Worm (Caenorhabditis elegans): ENCODE results near the gene dhs-16.
A peak's percentile ranks its signal among the peaks of the same experiment; 100 is the strongest.

dhs-16 gene

ce11 chrV:5972582-5972981 is 11.0 kb upstream of the dhs-16 start:
- no peak for TF ChIP-seq rnt-1 (tag; optimal IDR thresholded peaks at IDR 0.05)
- TF ChIP-seq ceh-90 (tag; optimal IDR thresholded peaks at IDR 0.05) = no peak
- no peak for TF ChIP-seq unc-30 (tag; optimal IDR thresholded peaks at IDR 0.05)
- TF ChIP-seq pqm-1 (tag; optimal IDR thresholded peaks at IDR 0.05) = no peak

ce11 chrV:5973713-5974112 is 9.8 kb upstream of the dhs-16 start:
- TF ChIP-seq ztf-11 (tag; optimal IDR thresholded peaks at IDR 0.05) = no peak

- TF ChIP-seq nhr-77 (tag; optimal IDR thresholded peaks at IDR 0.05) = no peak
- TF ChIP-seq tbx-2 (tag; optimal IDR thresholded peaks at IDR 0.05) = no peak
These were observed 7.8 kb upstream of the dhs-16 start, which contains the start of gene acy-2 for ce11 chrV:5975724-5976123. TSS of gene acy-2 (plus strand) at chrV:5976024.

ce11 chrV:5982722-5983121 is 823 bp upstream of the dhs-16 start:
- TF ChIP-seq fos-1 (tag; optimal IDR thresholded peaks at IDR 0.05) = no peak
- no peak for TF ChIP-seq aly-2 (tag; optimal IDR thresholded peaks at IDR 0.05)
- peak; percentile 64 for TF ChIP-seq blmp-1 (tag; optimal IDR thresholded peaks at IDR 0.05)
- TF ChIP-seq mab-9 (GFP tag; IDR thresholded peaks at IDR 0.05) = no peak
- TF ChIP-seq pag-3 (tag; optimal IDR thresholded peaks at IDR 0.05; ENCODE audit: borderline replicate concordance, insufficient read depth) = no peak

ce11 chrV:5984244-5984643 is 699 bp downstream of the dhs-16 start:
- TF ChIP-seq nhr-11 (tag; optimal IDR thresholded peaks at IDR 0.05) (no peak), pag-3 (tag; optimal IDR thresholded peaks at IDR 0.05; ENCODE audit: borderline replicate concordance, insufficient read depth) (no peak), ceh-82 (tag; optimal IDR thresholded peaks at IDR 0.05) (no peak), alr-1 (tag; optimal IDR thresholded peaks at IDR 0.05; ENCODE audit: borderline replicate concordance) (no peak), unc-62 (GFP tag; optimal IDR thresholded peaks at IDR 0.05) (no peak), nhr-12 (tag; optimal IDR thresholded peaks at IDR 0.05) (no peak), elt-2 (tag; optimal IDR thresholded peaks at IDR 0.05) (no peak), sptf-1 (tag; optimal IDR thresholded peaks at IDR 0.05) (no peak), mdl-1 (tag; optimal IDR thresholded peaks at IDR 0.05) (no peak), nhr-237 (tag; optimal IDR thresholded peaks at IDR 0.05) (no peak), nhr-76 (tag; optimal IDR thresholded peaks at IDR 0.05) (no peak), skn-1 (tag; optimal IDR thresholded peaks at IDR 0.05) (no peak), zag-1 (tag; optimal IDR thresholded peaks at IDR 0.05) (no peak), elt-3 (tag; optimal IDR thresholded peaks at IDR 0.05) (no peak), C34B4.2 (tag; optimal IDR thresholded peaks at IDR 0.05) (no peak), lin-39 (tag; optimal IDR thresholded peaks at IDR 0.05) (no peak)

- TF ChIP-seq sup-37 (GFP tag; optimal IDR thresholded peaks at IDR 0.05) (no peak), mef-2 (tag; optimal IDR thresholded peaks at IDR 0.05) (no peak), snu-23 (GFP tag; optimal IDR thresholded peaks at IDR 0.05) (no peak), nhr-20 (tag; optimal IDR thresholded peaks at IDR 0.05) (no peak), tbx-2 (tag; optimal IDR thresholded peaks at IDR 0.05) (no peak), nhr-77 (tag; optimal IDR thresholded peaks at IDR 0.05) (no peak), sptf-1 (tag; optimal IDR thresholded peaks at IDR 0.05) (no peak), vab-15 (tag; optimal IDR thresholded peaks at IDR 0.05) (no peak), mep-1 (tag; optimal IDR thresholded peaks at IDR 0.05) (no peak), ceh-90 (tag; optimal IDR thresholded peaks at IDR 0.05) (no peak), nhr-12 (tag; optimal IDR thresholded peaks at IDR 0.05) (no peak), unc-30 (tag; optimal IDR thresholded peaks at IDR 0.05) (no peak), dpl-1 (GFP tag; optimal IDR thresholded peaks at IDR 0.05) (no peak), efl-1 (optimal IDR thresholded peaks at IDR 0.05) (no peak), efl-1 (GFP tag; optimal IDR thresholded peaks at IDR 0.05 in 1 of 2) (no peak), pax-3 (tag; optimal IDR thresholded peaks at IDR 0.05) (no peak)
These were observed 3.2 kb downstream of the dhs-16 start, which contains the start of gene C10F3.7 for ce11 chrV:5986755-5987154. TSS of gene C10F3.7 (minus strand) at chrV:5986855.

All from whole organism, L1 larva.